Fruit fly (Drosophila melanogaster) whole organism, embryonic: ENCODE results near the gene GAPcenA.

ENCODE experiments used
- Atf6 ChIP-seq: fragments of 200-800 bp; sonication (Bioruptor generic); IDR thresholded peaks from 2 replicates; pipeline ENCODE4 v1.3.6; 2022; ENCODE audit warnings: missing biosample characterization, missing genetic modification characterization
- BEAF-32 ChIP-seq: fragments of 200-800 bp; sonication (Bioruptor generic); optimal IDR thresholded peaks from 3 replicates; lab custom pipeline; 2017; ENCODE audit warnings: missing biosample characterization, missing genetic modification characterization, mild to moderate bottlenecking, moderate library complexity, missing genetic modification reagents
- CG1024 ChIP-seq: fragments of 200-800 bp; sonication (Bioruptor generic); IDR thresholded peaks from 2 replicates; pipeline ENCODE4 v1.3.6; 2022; ENCODE audit warnings: missing biosample characterization, missing genetic modification characterization
- CG10431 ChIP-seq: fragments of 200-800 bp; sonication (Bioruptor generic); optimal IDR thresholded peaks from 3 replicates; lab custom pipeline; 2018; ENCODE audit warnings: missing biosample characterization, mild to moderate bottlenecking, missing genetic modification characterization
- CG11504 ChIP-seq: fragments of 200-800 bp; sonication (Bioruptor generic); optimal IDR thresholded peaks from 3 replicates; lab custom pipeline; 2019; ENCODE audit warnings: missing biosample characterization, mild to moderate bottlenecking, missing genetic modification characterization, moderate library complexity
- CG1233 ChIP-seq: fragments of 200-800 bp; sonication (Bioruptor generic); optimal IDR thresholded peaks from 4 replicates; lab custom pipeline; 2018; ENCODE audit warnings: missing biosample characterization, mild to moderate bottlenecking, missing genetic modification characterization
- CG14860 ChIP-seq: fragments of 200-800 bp; sonication (Bioruptor generic); IDR thresholded peaks from 3 replicates; pipeline ENCODE4 v1.3.6; 2022; ENCODE audit warnings: missing biosample characterization, missing genetic modification characterization; ENCODE audit not compliant: partially characterized antibody
- CG15073 ChIP-seq: fragments of 200-800 bp; sonication (Bioruptor generic); optimal IDR thresholded peaks from 2 replicates; lab custom pipeline; 2016; ENCODE audit warnings: missing biosample characterization, missing genetic modification characterization
- CG15514 ChIP-seq: fragments of 200-800 bp; sonication (Bioruptor generic); optimal IDR thresholded peaks from 3 replicates; lab custom pipeline; 2017; ENCODE audit warnings: missing biosample characterization, missing genetic modification characterization, mild to moderate bottlenecking, moderate library complexity, missing genetic modification reagents
- CG15601 ChIP-seq: fragments of 200-800 bp; sonication (Bioruptor generic); optimal IDR thresholded peaks from 3 replicates; lab custom pipeline; 2019; ENCODE audit warnings: missing biosample characterization, mild to moderate bottlenecking, missing genetic modification characterization, moderate library complexity
- CG17612 ChIP-seq: fragments of 200-800 bp; sonication (Bioruptor generic); IDR thresholded peaks from 2 replicates; pipeline ENCODE4 v1.3.6; 2022; ENCODE audit warnings: missing biosample characterization, missing genetic modification characterization
- CG2129 ChIP-seq: fragments of 200-800 bp; sonication (Bioruptor generic); IDR thresholded peaks from 2 replicates; pipeline ENCODE4 v1.3.6; 2022; ENCODE audit warnings: missing biosample characterization, missing genetic modification characterization; ENCODE audit not compliant: partially characterized antibody
- CG32532 ChIP-seq: fragments of 200-800 bp; sonication (Bioruptor generic); IDR thresholded peaks from 2 replicates; pipeline ENCODE4 v1.3.6; 2022; ENCODE audit warnings: missing biosample characterization, missing genetic modification characterization
- CG32772 ChIP-seq: fragments of 200-800 bp; sonication (Bioruptor generic); IDR thresholded peaks from 2 replicates; pipeline ENCODE4 v1.3.6; 2022; ENCODE audit warnings: missing biosample characterization, missing genetic modification characterization
- CG3407 ChIP-seq: fragments of 200-800 bp; sonication (Bioruptor generic); optimal IDR thresholded peaks from 2 replicates; lab custom pipeline; 2018; ENCODE audit warnings: missing biosample characterization, mild to moderate bottlenecking, missing genetic modification characterization
- CG4328 ChIP-seq: fragments of 200-800 bp; sonication (Bioruptor generic); optimal IDR thresholded peaks from 3 replicates; lab custom pipeline; 2017; ENCODE audit warnings: missing biosample characterization, missing genetic modification reagents, missing genetic modification characterization
- CG4617 ChIP-seq: fragments of 200-800 bp; sonication (Bioruptor generic); optimal IDR thresholded peaks from 3 replicates; lab custom pipeline; 2016; ENCODE audit warnings: missing biosample characterization, missing genetic modification characterization, borderline replicate concordance
- CG6254 ChIP-seq: fragments of 200-800 bp; sonication (Bioruptor generic); optimal IDR thresholded peaks from 3 replicates; lab custom pipeline; 2017; ENCODE audit warnings: mild to moderate bottlenecking, missing biosample characterization, missing genetic modification reagents, missing genetic modification characterization
- CG7928 ChIP-seq: fragments of 200-800 bp; sonication (Bioruptor generic); optimal IDR thresholded peaks from 2 replicates; lab custom pipeline; 2017; ENCODE audit warnings: missing biosample characterization, mild to moderate bottlenecking, missing genetic modification characterization
- CG8478 ChIP-seq: fragments of >200 bp; optimal IDR thresholded peaks from 2 replicates; lab custom pipeline; 2018
- CG9437 ChIP-seq: fragments of 200-800 bp; sonication (Bioruptor generic); optimal IDR thresholded peaks from 2 replicates; lab custom pipeline; 2018; ENCODE audit warnings: missing biosample characterization, mild to moderate bottlenecking, missing genetic modification characterization
- Dad ChIP-seq: fragments of 200-800 bp; sonication (Bioruptor generic); optimal IDR thresholded peaks from 3 replicates; lab custom pipeline; 2016; ENCODE audit warnings: missing biosample characterization, missing genetic modification characterization
- E2f2 ChIP-seq: fragments of 200-800 bp; sonication (Bioruptor generic); IDR thresholded peaks from 2 replicates; pipeline ENCODE4 v1.3.6; 2022; ENCODE audit warnings: missing biosample characterization, missing genetic modification characterization
- Gsc ChIP-seq: fragments of 200-800 bp; sonication (Bioruptor generic); IDR thresholded peaks from 2 replicates; pipeline ENCODE4 v1.3.6; 2022; ENCODE audit warnings: missing biosample characterization, missing genetic modification characterization
- Kr ChIP-seq: fragments of 200-800 bp; sonication (Bioruptor generic); optimal IDR thresholded peaks from 2 replicates; lab custom pipeline; 2017; ENCODE audit warnings: missing biosample characterization, mild to moderate bottlenecking, missing genetic modification characterization
- Lpt ChIP-seq: fragments of >200 bp; optimal IDR thresholded peaks from 2 replicates; lab custom pipeline; 2018; ENCODE audit warnings: missing biosample characterization, missing genetic modification characterization
- MESR4 ChIP-seq: fragments of 200-800 bp; sonication (Bioruptor generic); optimal IDR thresholded peaks from 2 replicates; lab custom pipeline; 2018; ENCODE audit warnings: missing biosample characterization, mild to moderate bottlenecking, missing genetic modification characterization, moderate library complexity
- Med ChIP-seq: fragments of 200-800 bp; sonication (Bioruptor generic); peaks from one replicate; lab custom pipeline; 2016; ENCODE audit warnings: missing biosample characterization, missing genetic modification characterization, mild to moderate bottlenecking, inconsistent platforms, moderate library complexity
- Sry-β ChIP-seq: fragments of 200-800 bp; sonication (Bioruptor generic); optimal IDR thresholded peaks from 2 replicates; lab custom pipeline; 2018; ENCODE audit warnings: missing biosample characterization, mild to moderate bottlenecking, missing genetic modification characterization, moderate library complexity
- abd-A ChIP-seq: fragments of 200-800 bp; sonication (Bioruptor generic); optimal IDR thresholded peaks from 3 replicates; lab custom pipeline; 2019; ENCODE audit warnings: missing biosample characterization, mild to moderate bottlenecking, missing genetic modification characterization, moderate library complexity
- gfzf ChIP-seq: fragments of 200-800 bp; sonication (Bioruptor generic); optimal IDR thresholded peaks from 2 replicates; lab custom pipeline; 2016; ENCODE audit warnings: missing biosample characterization, mild to moderate bottlenecking, missing genetic modification characterization, moderate library complexity
- gro ChIP-seq: fragments of 200-800 bp; sonication (Bioruptor generic); optimal IDR thresholded peaks from 2 replicates; lab custom pipeline; 2016; ENCODE audit warnings: missing biosample characterization, missing genetic modification characterization
- hb ChIP-seq: fragments of 200-800 bp; sonication (Bioruptor generic); IDR thresholded peaks from 3 replicates; pipeline ENCODE4 v1.3.6; 2022; ENCODE audit warnings: missing biosample characterization, missing genetic modification characterization; ENCODE audit not compliant: partially characterized antibody
- hkb ChIP-seq, 2 experiments: fragments of 200-800 bp in 1 of 2; fragments of >200 bp in 1 of 2; sonication (Bioruptor generic) in 1 of 2; IDR thresholded peaks in 1 of 2; optimal IDR thresholded peaks in 1 of 2; 2 replicates each; pipeline versions ENCODE4 v1.3.6 to Lab custom; 2017 to 2022; ENCODE audit warnings: missing biosample characterization in 1 of 2, missing genetic modification characterization in 1 of 2
- inv ChIP-seq: fragments of 200-800 bp; sonication (Bioruptor generic); IDR thresholded peaks from 2 replicates; pipeline ENCODE4 v1.3.6; 2022; ENCODE audit warnings: missing biosample characterization, missing genetic modification characterization; ENCODE audit not compliant: partially characterized antibody
- ken ChIP-seq: fragments of 200-800 bp; sonication (Bioruptor generic); IDR thresholded peaks from 3 replicates; pipeline ENCODE4 v1.3.6; 2022; ENCODE audit warnings: missing biosample characterization, missing genetic modification characterization
- mam ChIP-seq: fragments of 200-800 bp; sonication (Bioruptor generic); optimal IDR thresholded peaks from 3 replicates; lab custom pipeline; 2016; ENCODE audit warnings: missing biosample characterization, missing genetic modification characterization
- nau ChIP-seq: fragments of 200-800 bp; sonication (Bioruptor generic); optimal IDR thresholded peaks from 3 replicates; lab custom pipeline; 2017; ENCODE audit warnings: missing biosample characterization, mild to moderate bottlenecking, missing genetic modification characterization, missing genetic modification reagents
- org-1 ChIP-seq: fragments of 200-800 bp; sonication (Bioruptor generic); optimal IDR thresholded peaks from 2 replicates; lab custom pipeline; 2017; ENCODE audit warnings: missing biosample characterization, missing genetic modification characterization
- pum ChIP-seq: fragments of 200-800 bp; sonication (Bioruptor generic); optimal IDR thresholded peaks from 2 replicates; lab custom pipeline; 2016; ENCODE audit warnings: missing biosample characterization, missing genetic modification characterization
- ranshi ChIP-seq: fragments of 200-800 bp; sonication (Bioruptor generic); IDR thresholded peaks from 2 replicates; pipeline ENCODE4 v1.3.6; 2022; ENCODE audit warnings: missing biosample characterization, missing genetic modification characterization
- repo ChIP-seq: fragments of 200-800 bp; sonication (Bioruptor generic); optimal IDR thresholded peaks from 2 replicates; lab custom pipeline; 2016; ENCODE audit warnings: missing biosample characterization, missing genetic modification characterization
- salm ChIP-seq: fragments of 200-800 bp; sonication (Bioruptor generic); optimal IDR thresholded peaks from 2 replicates; lab custom pipeline; 2018; ENCODE audit warnings: missing biosample characterization, mild to moderate bottlenecking, missing genetic modification characterization
- schlank ChIP-seq: fragments of 200-800 bp; sonication (Bioruptor generic); optimal IDR thresholded peaks from 2 replicates; lab custom pipeline; 2018; ENCODE audit warnings: missing biosample characterization, mild to moderate bottlenecking, missing genetic modification characterization
- sima ChIP-seq: fragments of 200-800 bp; sonication (Bioruptor generic); optimal IDR thresholded peaks from 2 replicates; lab custom pipeline; 2016; ENCODE audit warnings: missing biosample characterization, missing genetic modification characterization
- slbo ChIP-seq: fragments of 200-800 bp; sonication (Bioruptor generic); IDR thresholded peaks from 2 replicates; pipeline ENCODE4 v1.3.6; 2022; ENCODE audit warnings: missing biosample characterization, missing genetic modification characterization
- stwl ChIP-seq: fragments of 200-800 bp; sonication (Bioruptor generic); optimal IDR thresholded peaks from 3 replicates; lab custom pipeline; 2018; ENCODE audit warnings: missing biosample characterization, mild to moderate bottlenecking, missing genetic modification characterization, moderate library complexity
- tll ChIP-seq, 2 experiments: fragments of 200-800 bp in 1 of 2; fragments of >200 bp in 1 of 2; sonication (Bioruptor generic) in 1 of 2; optimal IDR thresholded peaks; 2 replicates each; lab custom pipeline; 2017 to 2019; ENCODE audit warnings: missing biosample characterization in 2 of 2, missing genetic modification characterization in 2 of 2, mild to moderate bottlenecking in 1 of 2, moderate library complexity in 1 of 2
- tup ChIP-seq: fragments of 200-800 bp; sonication (Bioruptor generic); optimal IDR thresholded peaks from 2 replicates; lab custom pipeline; 2016; ENCODE audit warnings: missing biosample characterization, mild to moderate bottlenecking, missing genetic modification characterization, moderate library complexity
- zfh1 ChIP-seq: fragments of 200-800 bp; sonication (Bioruptor generic); IDR thresholded peaks from 3 replicates; pipeline ENCODE4 v1.3.6; 2022; ENCODE audit warnings: missing biosample characterization, missing genetic modification characterization

Gene GAPcenA

dm6 chr3L:8303912-8304311 is 42.4 kb upstream of the GAPcenA start, which contains the start of the genes CG7194 and Sbp2 (continued):
- TF ChIP-seq hkb (optimal IDR thresholded peaks at IDR 0.05; lab: Kevin White, UChicago) (no peak), hkb (GFP tag; IDR thresholded peaks at IDR 0.05; lab: Robert Waterston, UW) (no peak), gro (GFP tag; lab: Kevin White, UChicago) (no peak), CG1233 (GFP tag; lab: Kevin White, UChicago) (no peak), CG15601 (tag; lab: Kevin White, UChicago) (no peak), nau (GFP tag; lab: Kevin White, UChicago) (no peak), E2f2 (peak; percentile 69), tll (GFP tag; optimal IDR thresholded peaks at IDR 0.05; lab: Kevin White, UChicago) (no peak), CG32532 (no peak), org-1 (no peak), BEAF-32 (peak; percentile 32), mam (GFP tag; lab: Kevin White, UChicago) (no peak), tup (GFP tag; lab: Kevin White, UChicago) (no peak), gfzf (GFP tag; lab: Kevin White, UChicago) (peak; percentile 16), CG10431 (GFP tag; lab: Kevin White, UChicago) (no peak), CG15514 (no peak), CG32772 (GFP tag; lab: Robert Waterston, UW) (no peak), Lpt (GFP tag; lab: Kevin White, UChicago) (no peak), ranshi (GFP tag; lab: Robert Waterston, UW) (no peak), CG14860 (GFP tag; lab: Robert Waterston, UW) (no peak), hb (GFP tag; lab: Robert Waterston, UW) (no peak), CG15073 (GFP tag; lab: Kevin White, UChicago) (no peak), Gsc (no peak), CG17612 (GFP tag; lab: Robert Waterston, UW) (no peak), sima (GFP tag; lab: Kevin White, UChicago) (no peak), CG2129 (GFP tag; lab: Robert Waterston, UW) (no peak), Sry-β (peak; percentile 44), CG11504 (tag; lab: Kevin White, UChicago) (no peak), MESR4 (GFP tag; lab: Kevin White, UChicago) (peak; percentile 47), ken (GFP tag; lab: Robert Waterston, UW) (no peak), Atf6 (GFP tag; lab: Robert Waterston, UW) (no peak), zfh1 (GFP tag; lab: Robert Waterston, UW) (no peak), stwl (peak; percentile 35), pum (GFP tag; lab: Kevin White, UChicago) (no peak), CG4328 (GFP tag; lab: Kevin White, UChicago) (no peak), CG7928 (GFP tag; lab: Kevin White, UChicago) (no peak), CG6254 (GFP tag; lab: Kevin White, UChicago) (no peak), salm (tag; lab: Kevin White, UChicago) (no peak), schlank (no peak), CG1024 (no peak), slbo (GFP tag; lab: Robert Waterston, UW) (0 out of 2 replicates have a peak, but pooled peaks have one; percentile 12), CG3407 (GFP tag; lab: Kevin White, UChicago) (no peak), repo (GFP tag; lab: Kevin White, UChicago) (no peak), Med (GFP tag; lab: Kevin White, UChicago) (peak; percentile 38), CG8478 (lab: Kevin White, UChicago) (no peak), abd-A (tag; lab: Kevin White, UChicago) (no peak), Dad (GFP tag; lab: Kevin White, UChicago) (no peak), CG9437 (GFP tag; lab: Kevin White, UChicago) (peak; percentile 65), inv (GFP tag; lab: Robert Waterston, UW) (no peak), CG4617 (GFP tag; lab: Kevin White, UChicago) (peak; percentile 20), Kr (GFP tag; lab: Kevin White, UChicago) (no peak)
